Worm (Caenorhabditis elegans) whole organism, L4 larva: ENCODE measurements around the gene zipt-2.1.

Experiments used
- R02D3.7 ChIP-seq: fragments of 150-350 bp; sonication (generic microtip); optimal IDR thresholded peaks from 3 replicates; lab custom pipeline; 2014; ENCODE audit warnings: missing biosample characterization, missing genetic modification characterization
- Y5F2A.4 ChIP-seq: fragments of 200-800 bp; sonication (Bioruptor generic); optimal IDR thresholded peaks from 2 replicates; lab custom pipeline; 2018; ENCODE audit warnings: mild to moderate bottlenecking, missing genetic modification characterization, missing compliant biosample characterization
- aha-1 ChIP-seq: fragments of 150-350 bp; peaks from one replicate; lab custom pipeline; 2014; ENCODE audit warnings: missing biosample characterization, missing genetic modification characterization
- aly-2 ChIP-seq: sonication (generic microtip); optimal IDR thresholded peaks from 2 replicates; lab custom pipeline; 2018; ENCODE audit warnings: missing biosample characterization, missing genetic modification characterization
- ceh-20 ChIP-seq: fragments of 200-800 bp; sonication (Bioruptor generic); IDR thresholded peaks from 2 replicates; pipeline ENCODE4 v1.3.6; 2022; ENCODE audit warnings: missing genetic modification reagents, missing genetic modification characterization, missing compliant biosample characterization
- ceh-32 ChIP-seq: sonication (generic microtip); optimal IDR thresholded peaks from 2 replicates; lab custom pipeline; 2016; ENCODE audit warnings: mild to moderate bottlenecking, missing genetic modification characterization, missing compliant biosample characterization; ENCODE audit not compliant: poor library complexity
- ceh-62 ChIP-seq: sonication (generic microtip); optimal IDR thresholded peaks from 2 replicates; lab custom pipeline; 2017; ENCODE audit warnings: missing biosample characterization, missing genetic modification characterization
- ceh-82 ChIP-seq: sonication (generic microtip); optimal IDR thresholded peaks from 2 replicates; lab custom pipeline; 2017; ENCODE audit warnings: missing biosample characterization, missing genetic modification characterization
- ces-1 ChIP-seq: fragments of 150-350 bp; sonication (generic microtip); optimal IDR thresholded peaks from 4 replicates; lab custom pipeline; 2014; ENCODE audit warnings: missing biosample characterization, missing genetic modification reagents, missing genetic modification characterization
- cey-2 ChIP-seq: sonication (generic microtip); optimal IDR thresholded peaks from 3 replicates; lab custom pipeline; 2017; ENCODE audit warnings: missing genetic modification characterization, mild to moderate bottlenecking, missing compliant biosample characterization, antibody characterized with exemption, borderline replicate concordance; ENCODE audit not compliant: insufficient read depth
- daf-12 ChIP-seq: fragments of 150-350 bp; optimal IDR thresholded peaks from 2 replicates; lab custom pipeline; 2014; ENCODE audit warnings: missing biosample characterization, missing genetic modification reagents, missing genetic modification characterization
- daf-19 ChIP-seq: fragments of 200-800 bp; sonication (Bioruptor generic); conservative IDR thresholded peaks from 2 replicates; pipeline ENCODE4 v1.3.6; 2022; ENCODE audit warnings: missing genetic modification characterization, missing compliant biosample characterization
- dmd-6 ChIP-seq: fragments of 200-800 bp; sonication (Bioruptor generic); IDR thresholded peaks from 2 replicates; pipeline ENCODE4 v1.3.6; 2022; ENCODE audit warnings: missing genetic modification reagents, missing genetic modification characterization, missing compliant biosample characterization
- dmd-8 ChIP-seq: fragments of 200-800 bp; sonication (Bioruptor generic); IDR thresholded peaks from 2 replicates; pipeline ENCODE4 v1.3.6; 2022; ENCODE audit warnings: missing genetic modification characterization, missing compliant biosample characterization
- dmd-9 ChIP-seq: fragments of 200-800 bp; sonication (Bioruptor generic); IDR thresholded peaks from 2 replicates; pipeline ENCODE4 v1.3.6; 2022; ENCODE audit warnings: missing genetic modification reagents, missing genetic modification characterization, missing compliant biosample characterization
- dpl-1 ChIP-seq: fragments of 150-350 bp; optimal IDR thresholded peaks from 2 replicates; lab custom pipeline; 2014; ENCODE audit warnings: missing biosample characterization, missing genetic modification reagents, missing genetic modification characterization
- duxl-1 ChIP-seq: sonication (generic microtip); optimal IDR thresholded peaks from 2 replicates; lab custom pipeline; 2016; ENCODE audit warnings: mild to moderate bottlenecking, missing genetic modification characterization, moderate library complexity, missing compliant biosample characterization; ENCODE audit not compliant: poor library complexity
- egl-27 ChIP-seq: sonication (generic microtip); optimal IDR thresholded peaks from 3 replicates; lab custom pipeline; 2017; ENCODE audit warnings: missing biosample characterization, missing genetic modification reagents, missing genetic modification characterization
- fos-1 ChIP-seq: fragments of 150-350 bp; optimal IDR thresholded peaks from 2 replicates; lab custom pipeline; 2014; ENCODE audit warnings: missing biosample characterization, missing genetic modification characterization
- hlh-30 ChIP-seq: sonication (generic microtip); optimal IDR thresholded peaks from 2 replicates; lab custom pipeline; 2017; ENCODE audit warnings: antibody characterized with exemption, mild to moderate bottlenecking, missing genetic modification characterization, missing compliant biosample characterization; ENCODE audit not compliant: insufficient read depth
- hmg-1.1 ChIP-seq: fragments of 200-800 bp; sonication (Bioruptor generic); IDR thresholded peaks from 2 replicates; pipeline ENCODE4 v1.3.6; 2022; ENCODE audit warnings: missing genetic modification reagents, missing genetic modification characterization, missing compliant biosample characterization
- jun-1 ChIP-seq: fragments of 150-350 bp; optimal IDR thresholded peaks from 2 replicates; lab custom pipeline; 2014; ENCODE audit warnings: missing biosample characterization, missing genetic modification reagents, missing genetic modification characterization
- lin-29 ChIP-seq: fragments of 200-800 bp; sonication (Bioruptor generic); IDR thresholded peaks from 2 replicates; pipeline ENCODE4 v1.3.6; 2022; ENCODE audit warnings: missing genetic modification reagents, missing genetic modification characterization, missing compliant biosample characterization
- lin-38 ChIP-seq: fragments of 200-800 bp; sonication (Bioruptor generic); IDR thresholded peaks from 2 replicates; pipeline ENCODE4 v1.3.6; 2022; ENCODE audit warnings: missing genetic modification reagents, missing genetic modification characterization, missing compliant biosample characterization
- lin-39 ChIP-seq: fragments of 150-350 bp; optimal IDR thresholded peaks from 2 replicates; lab custom pipeline; 2014; ENCODE audit warnings: missing biosample characterization, missing genetic modification reagents, missing genetic modification characterization
- lir-3 ChIP-seq: sonication (generic microtip); optimal IDR thresholded peaks from 2 replicates; lab custom pipeline; 2016; ENCODE audit warnings: mild to moderate bottlenecking, missing genetic modification characterization, missing compliant biosample characterization
- mdl-1 ChIP-seq, 2 experiments: fragments of 150-350 bp in 1 of 2; sonication (generic microtip) in 1 of 2; optimal IDR thresholded peaks; 2 replicates each; lab custom pipeline; 2014 to 2017; ENCODE audit warnings: missing biosample characterization in 2 of 2, missing genetic modification characterization in 2 of 2
- mes-2 ChIP-seq: sonication (generic microtip); optimal IDR thresholded peaks from 2 replicates; lab custom pipeline; 2016; ENCODE audit warnings: missing genotype, mild to moderate bottlenecking, missing genetic modification characterization, missing compliant biosample characterization; ENCODE audit not compliant: poor library complexity, severe bottlenecking
- mxl-2 ChIP-seq: fragments of 200-800 bp; sonication (Bioruptor generic); conservative IDR thresholded peaks from 2 replicates; pipeline ENCODE4 v1.3.6; 2022; ENCODE audit warnings: missing genetic modification reagents, missing genetic modification characterization, missing compliant biosample characterization
- mxl-3 ChIP-seq: fragments of 200-800 bp; sonication (Bioruptor generic); optimal IDR thresholded peaks from 2 replicates; lab custom pipeline; 2018; ENCODE audit warnings: mild to moderate bottlenecking, missing genetic modification characterization, missing compliant biosample characterization
- nhr-10 ChIP-seq: fragments of 150-350 bp; optimal IDR thresholded peaks from 2 replicates; lab custom pipeline; 2014; ENCODE audit warnings: missing biosample characterization, missing genetic modification characterization
- nhr-237 ChIP-seq: sonication (generic microtip); optimal IDR thresholded peaks from 2 replicates; lab custom pipeline; 2017; ENCODE audit warnings: missing biosample characterization, missing genetic modification characterization
- nhr-41 ChIP-seq: fragments of 200-800 bp; sonication (Bioruptor generic); IDR thresholded peaks from 2 replicates; pipeline ENCODE4 v1.3.6; 2022; ENCODE audit warnings: missing genetic modification reagents, missing genetic modification characterization, missing compliant biosample characterization
- nhr-48 ChIP-seq: sonication (generic microtip); optimal IDR thresholded peaks from 2 replicates; lab custom pipeline; 2016; ENCODE audit warnings: mild to moderate bottlenecking, missing genetic modification characterization, missing compliant biosample characterization
- nhr-6 ChIP-seq: fragments of 150-350 bp; optimal IDR thresholded peaks from 2 replicates; lab custom pipeline; 2014; ENCODE audit warnings: missing biosample characterization, missing genetic modification characterization
- pha-4 ChIP-seq, 2 experiments: fragments of 150-350 bp in 1 of 2; fragments of 200-800 bp in 1 of 2; sonication (Bioruptor generic) in 1 of 2; IDR thresholded peaks in 1 of 2; optimal IDR thresholded peaks in 1 of 2; 2 replicates each; pipeline versions ENCODE4 v1.3.6 to Lab custom; 2014 to 2022; ENCODE audit warnings: missing genetic modification characterization in 2 of 2, missing genetic modification reagents in 2 of 2, missing biosample characterization in 1 of 2, missing compliant biosample characterization in 1 of 2
- pqm-1 ChIP-seq: sonication (generic microtip); optimal IDR thresholded peaks from 2 replicates; lab custom pipeline; 2017; ENCODE audit warnings: missing biosample characterization, missing genetic modification characterization
- rbr-2 ChIP-seq: sonication (generic microtip); optimal IDR thresholded peaks from 2 replicates; lab custom pipeline; 2016; ENCODE audit warnings: missing genotype, missing genetic modification characterization, missing compliant biosample characterization
- skn-1 ChIP-seq: fragments of 150-350 bp; optimal IDR thresholded peaks from 2 replicates; lab custom pipeline; 2014; ENCODE audit warnings: missing biosample characterization, missing genetic modification characterization
- unc-62 ChIP-seq, 3 experiments: fragments of 150-350 bp in 1 of 3; sonication (generic microtip); optimal IDR thresholded peaks in 2 of 3; peaks in 1 of 3; 1 replicate in 1 of 3; 2 replicates in 2 of 3; lab custom pipeline; 2014 to 2017; ENCODE audit warnings: missing biosample characterization in 3 of 3, missing genetic modification characterization in 3 of 3, missing genetic modification reagents in 3 of 3, missing genotype in 1 of 3
- vab-7 ChIP-seq: fragments of 200-800 bp; sonication (Bioruptor generic); IDR thresholded peaks from 2 replicates; pipeline ENCODE4 v1.3.6; 2022; ENCODE audit warnings: missing genetic modification reagents, missing genetic modification characterization, missing compliant biosample characterization
- zfp-2 ChIP-seq: sonication (generic microtip); optimal IDR thresholded peaks from 2 replicates; lab custom pipeline; 2016; ENCODE audit warnings: mild to moderate bottlenecking, missing genetic modification characterization, missing compliant biosample characterization
- ztf-11 ChIP-seq: fragments of 150-350 bp; optimal IDR thresholded peaks from 2 replicates; lab custom pipeline; 2014; ENCODE audit warnings: missing biosample characterization, missing genetic modification characterization
- ztf-7 ChIP-seq: fragments of 150-350 bp; optimal IDR thresholded peaks from 2 replicates; lab custom pipeline; 2014; ENCODE audit warnings: missing biosample characterization, missing genetic modification characterization

zipt-2.1 gene

ce11 chrIV:10779328-10779727 is 20.1 kb upstream of the zipt-2.1 start:
- TF ChIP-seq aha-1 (tag; lab: Kevin White, UChicago), result peak; percentile 92
- TF ChIP-seq nhr-41 (GFP tag; lab: Robert Waterston, UW), result no peak
- no peak for TF ChIP-seq mxl-3 (GFP tag; lab: Kevin White, UChicago)

- TF ChIP-seq nhr-6 (tag; lab: Kevin White, UChicago), result no peak
- TF ChIP-seq pqm-1 (tag; lab: Kevin White, UChicago), result no peak
- no peak for TF ChIP-seq jun-1 (tag; lab: Kevin White, UChicago)
- no peak for TF ChIP-seq lin-38
- TF ChIP-seq dmd-9 (GFP tag; lab: Robert Waterston, UW), result no peak
- TF ChIP-seq hmg-1.1 (GFP tag; lab: Robert Waterston, UW), result no peak
- no peak for TF ChIP-seq skn-1 (tag; lab: Kevin White, UChicago)
- no peak for TF ChIP-seq ztf-11 (tag; lab: Kevin White, UChicago)
- TF ChIP-seq zfp-2 (tag; lab: Kevin White, UChicago), result no peak
- no peak for TF ChIP-seq lir-3 (tag; lab: Kevin White, UChicago)
- TF ChIP-seq aha-1 (tag; lab: Kevin White, UChicago), result peak; percentile 44
- TF ChIP-seq ceh-62 (tag; lab: Kevin White, UChicago), result no peak
- TF ChIP-seq nhr-10 (tag; lab: Kevin White, UChicago), result no peak
- TF ChIP-seq pha-4 (GFP tag; IDR thresholded peaks at IDR 0.05; lab: Robert Waterston, UW), result no peak
- TF ChIP-seq pha-4 (tag; optimal IDR thresholded peaks at IDR 0.05; lab: Kevin White, UChicago), result no peak
- no peak for TF ChIP-seq vab-7 (GFP tag; lab: Robert Waterston, UW)
- no peak for TF ChIP-seq aly-2 (tag; lab: Kevin White, UChicago)
- peak; percentile 64; the same call in 1 of the 2 replicates for TF ChIP-seq mxl-2 (GFP tag; lab: Robert Waterston, UW)
- no peak for TF ChIP-seq nhr-237 (tag; lab: Kevin White, UChicago)
- no peak for TF ChIP-seq R02D3.7 (tag; lab: Kevin White, UChicago)
- TF ChIP-seq lin-29 (GFP tag; lab: Robert Waterston, UW), result no peak
- TF ChIP-seq lin-39, result no peak
- TF ChIP-seq unc-62 (GFP tag; optimal IDR thresholded peaks at IDR 0.05 in 1 of 2; lab: Kevin White, UChicago), result peak in 1 of 2 experiments; percentile 42
- no peak for TF ChIP-seq unc-62 (tag; optimal IDR thresholded peaks at IDR 0.05; lab: Kevin White, UChicago)
- no peak for TF ChIP-seq mes-2 (tag; lab: Kevin White, UChicago)
- no peak for TF ChIP-seq daf-19 (GFP tag; lab: Robert Waterston, UW)
- no peak for TF ChIP-seq ces-1 (GFP tag; lab: Kevin White, UChicago)
Measured at ce11 chrIV:10780583-10780982, 18.9 kb upstream of the zipt-2.1 start, which contains the start of gene swt-3. Gene swt-3, minus strand, starts transcription at chrIV:10780683.

ce11 chrIV:10781346-10781745 is 18.1 kb upstream of the zipt-2.1 start:
- TF ChIP-seq fos-1 (tag; lab: Kevin White, UChicago) (no peak), aha-1 (tag; lab: Kevin White, UChicago) (peak; percentile 60)
- TF ChIP-seq, all 104 proteins: peak for 1

- TF ChIP-seq daf-12 (no peak), ceh-20 (GFP tag; lab: Robert Waterston, UW) (0 out of 2 replicates have a peak, but pooled peaks have one; percentile 40), duxl-1 (no peak), nhr-48 (tag; lab: Kevin White, UChicago) (peak; percentile 94), fos-1 (tag; lab: Kevin White, UChicago) (no peak), cey-2 (tag; lab: Kevin White, UChicago) (peak; percentile 75), dmd-6 (GFP tag; lab: Robert Waterston, UW) (peak; percentile 38), dmd-8 (GFP tag; lab: Robert Waterston, UW) (no peak), Y5F2A.4 (GFP tag; lab: Kevin White, UChicago) (no peak), dpl-1 (GFP tag; lab: Kevin White, UChicago) (peak; percentile 34), mdl-1 (tag; optimal IDR thresholded peaks at IDR 0.05; lab: Kevin White, UChicago) (peak in 1 of 2 experiments; percentile 87), ceh-82 (tag; lab: Kevin White, UChicago) (no peak), ceh-32 (tag; lab: Kevin White, UChicago) (no peak), hlh-30 (tag; lab: Kevin White, UChicago) (peak; percentile 76), rbr-2 (no peak), ztf-7 (tag; lab: Kevin White, UChicago) (no peak), ceh-62 (tag; lab: Kevin White, UChicago) (no peak), pha-4 (GFP tag; IDR thresholded peaks at IDR 0.05; lab: Robert Waterston, UW) (no peak), pha-4 (tag; optimal IDR thresholded peaks at IDR 0.05; lab: Kevin White, UChicago) (no peak), mxl-2 (GFP tag; lab: Robert Waterston, UW) (peak; percentile 81), mxl-3 (GFP tag; lab: Kevin White, UChicago) (peak; percentile 83), egl-27 (tag; lab: Kevin White, UChicago) (no peak)
Measured at ce11 chrIV:10782014-10782413, 17.4 kb upstream of the zipt-2.1 start.
